Worm (Caenorhabditis elegans): ENCODE measurements around the gene igdb-3.
A peak's percentile ranks its signal among the peaks of the same experiment; 100 is the strongest.

The igdb-3 gene

DNA sequence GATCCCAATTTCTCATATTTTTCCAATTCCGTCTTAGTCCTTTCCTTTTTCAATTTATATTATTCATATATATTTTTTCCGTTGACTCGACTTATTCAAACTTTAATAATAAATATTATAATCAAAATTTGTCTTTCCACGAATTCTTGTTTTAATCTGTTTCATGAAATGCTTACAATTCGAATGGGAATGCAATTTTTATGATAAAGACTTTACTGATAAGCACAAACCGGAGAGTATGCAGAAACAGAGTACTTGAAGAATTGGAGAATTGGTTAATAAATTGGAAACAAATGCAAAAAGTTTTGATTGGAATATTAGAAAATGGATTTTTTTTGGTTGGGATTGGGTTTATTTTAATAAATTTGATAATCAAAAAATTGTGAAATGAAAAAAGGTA, 23.0 kb downstream of the igdb-3 start:
- peak; percentile 28 for TF ChIP-seq elt-2 (tag; optimal IDR thresholded peaks at IDR 0.05)
- no peak for TF ChIP-seq hlh-15 (tag; optimal IDR thresholded peaks at IDR 0.05)

DNA sequence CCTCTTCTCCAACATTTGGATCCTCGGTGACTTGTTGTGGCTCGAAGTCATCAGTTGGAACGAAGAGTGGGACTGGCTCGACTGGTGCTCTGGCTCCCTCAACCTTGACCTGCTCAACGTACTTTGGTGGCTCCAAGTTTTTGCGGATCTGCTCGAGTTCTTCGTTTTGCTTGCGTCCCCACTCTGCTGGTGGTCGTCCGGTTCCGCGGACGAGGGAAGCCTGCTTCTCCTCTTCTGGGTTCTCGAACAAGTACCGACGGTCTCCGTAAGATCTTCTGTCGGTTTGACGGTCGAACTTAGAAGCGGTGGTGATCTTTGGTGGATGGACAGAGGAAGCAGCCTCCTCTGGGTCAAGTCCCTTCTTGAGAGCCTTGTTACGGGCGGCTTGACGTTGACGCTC, 23.4 kb downstream of the igdb-3 start:
- TF ChIP-seq ttx-3 (tag; optimal IDR thresholded peaks at IDR 0.05) (no peak), C08G9.2 (tag; optimal IDR thresholded peaks at IDR 0.05) (no peak), pax-1 (tag; optimal IDR thresholded peaks at IDR 0.05) (no peak), dmd-4 (tag; optimal IDR thresholded peaks at IDR 0.05; ENCODE audit: borderline replicate concordance) (no peak), F13H6.1 (tag; optimal IDR thresholded peaks at IDR 0.05) (no peak), tbx-2 (tag; optimal IDR thresholded peaks at IDR 0.05) (no peak), unc-55 (GFP tag; optimal IDR thresholded peaks at IDR 0.05) (no peak), ceh-34 (tag; optimal IDR thresholded peaks at IDR 0.05) (no peak), lin-11 (tag; optimal IDR thresholded peaks at IDR 0.05) (no peak), T23F11.4 (GFP tag; optimal IDR thresholded peaks at IDR 0.05) (no peak), ceh-9 (tag; optimal IDR thresholded peaks at IDR 0.05) (no peak), pat-9 (tag; optimal IDR thresholded peaks at IDR 0.05) (no peak), elt-4 (tag; optimal IDR thresholded peaks at IDR 0.05) (no peak)

DNA sequence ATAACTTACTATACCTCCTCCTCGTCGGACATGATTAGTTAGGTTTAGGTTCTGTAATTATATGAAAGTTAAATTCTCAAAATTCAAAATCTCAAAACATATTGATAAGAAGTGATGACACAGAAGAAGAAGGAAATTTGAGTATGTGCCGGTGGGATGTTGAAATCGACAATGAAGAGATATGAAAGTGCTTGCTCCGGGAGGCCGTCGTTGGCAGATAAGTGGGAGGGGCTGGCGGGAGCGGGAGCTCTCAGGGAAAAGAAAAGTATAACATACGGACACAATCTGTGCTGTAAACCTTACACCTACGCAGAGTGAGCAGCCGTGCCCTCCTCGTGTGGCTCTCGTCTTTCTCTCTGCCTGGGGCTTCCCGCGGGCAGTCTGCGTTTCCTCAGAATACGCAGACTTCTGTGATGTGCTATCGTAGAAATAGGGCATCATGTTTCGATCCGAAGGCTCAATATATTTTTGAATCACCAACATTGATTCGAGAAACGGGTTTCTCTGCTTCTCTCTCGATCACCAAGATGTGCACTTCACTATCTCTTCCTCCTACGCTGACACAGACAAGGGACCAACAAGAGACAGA, 25.0 kb downstream of the igdb-3 start, which contains the start of gene mup-2:
Gene mup-2, minus strand, starts transcription at position 51 of the 589 bp plus-strand sequence.
- TF ChIP-seq mec-3 (tag; optimal IDR thresholded peaks at IDR 0.05; ENCODE audit: borderline replicate concordance) (no peak), nfya-1 (tag; optimal IDR thresholded peaks at IDR 0.05) (peak; percentile 19), syd-9 (tag; optimal IDR thresholded peaks at IDR 0.05) (peak; percentile 32), ztf-16 (tag; optimal IDR thresholded peaks at IDR 0.05) (no peak), elt-4 (tag; optimal IDR thresholded peaks at IDR 0.05) (no peak), ceh-34 (tag; optimal IDR thresholded peaks at IDR 0.05) (peak; percentile 74), fkh-6 (tag; optimal IDR thresholded peaks at IDR 0.05) (no peak), eyg-1 (tag; optimal IDR thresholded peaks at IDR 0.05) (no peak), F13H6.1 (tag; optimal IDR thresholded peaks at IDR 0.05) (peak; percentile 15), rnt-1 (tag; optimal IDR thresholded peaks at IDR 0.05) (peak; percentile 43), hlh-8 (tag; optimal IDR thresholded peaks at IDR 0.05) (peak; percentile 45), odd-2 (tag; optimal IDR thresholded peaks at IDR 0.05) (no peak), ceh-14 (tag; optimal IDR thresholded peaks at IDR 0.05) (peak; percentile 24), dmd-4 (tag; optimal IDR thresholded peaks at IDR 0.05; ENCODE audit: borderline replicate concordance) (no peak), pha-4 (tag; optimal IDR thresholded peaks at IDR 0.05) (no peak), unc-42 (tag; optimal IDR thresholded peaks at IDR 0.05) (no peak), ceh-18 (tag; optimal IDR thresholded peaks at IDR 0.05) (peak; percentile 89), pat-9 (tag; optimal IDR thresholded peaks at IDR 0.05) (peak; percentile 45), tbx-2 (tag; optimal IDR thresholded peaks at IDR 0.05) (no peak)

DNA sequence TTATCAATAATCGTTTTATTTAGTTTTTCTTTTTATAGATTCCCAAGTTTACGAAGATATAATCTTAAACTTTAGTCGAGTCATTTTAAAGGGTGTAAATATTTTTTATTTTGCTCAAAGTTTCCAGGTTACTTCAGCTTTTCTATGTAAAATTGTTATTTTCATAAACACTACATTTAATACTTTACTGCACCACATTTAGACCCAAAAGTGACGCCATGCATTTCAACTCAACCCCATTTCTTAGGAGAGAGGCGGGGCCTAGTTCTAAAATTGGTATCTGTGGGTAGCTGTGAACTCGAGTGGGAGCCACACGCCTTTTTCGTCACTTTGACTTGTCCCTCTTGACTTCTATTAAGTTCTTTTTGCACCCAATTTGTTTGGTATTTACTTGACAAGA, 27.3 kb downstream of the igdb-3 start, which contains the start of gene T22E5.1:
Gene T22E5.1, plus strand, starts transcription at position 301 of the 400 bp plus-strand sequence.
- TF ChIP-seq ceh-45 (GFP tag; IDR thresholded peaks at IDR 0.05), result no peak
- no peak for TF ChIP-seq ceh-30 (tag; optimal IDR thresholded peaks at IDR 0.05)

DNA sequence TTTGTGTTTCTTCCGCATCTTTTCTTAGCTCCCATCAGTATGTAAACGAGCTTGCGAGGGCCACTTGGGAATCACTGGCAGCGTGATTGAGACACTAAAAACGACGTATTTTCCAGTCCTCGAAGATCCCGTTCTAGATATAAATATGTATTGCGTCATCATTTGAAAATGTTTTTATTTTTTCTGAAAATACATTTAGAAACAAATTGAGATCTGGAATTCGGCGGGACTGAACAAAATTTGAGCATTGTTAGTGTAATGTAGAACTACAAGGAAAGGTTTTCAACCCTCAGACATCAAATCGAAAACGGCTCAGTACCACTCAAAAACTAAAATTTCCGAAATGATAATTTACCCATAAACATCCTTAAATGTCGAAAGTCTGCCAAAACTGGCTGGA, 28.3 kb downstream of the igdb-3 start:
- TF ChIP-seq unc-86 (tag; optimal IDR thresholded peaks at IDR 0.05), result no peak
- TF ChIP-seq Y22D7AL.16 (tag; optimal IDR thresholded peaks at IDR 0.05), result no peak
- TF ChIP-seq pha-4 (tag; optimal IDR thresholded peaks at IDR 0.05), result no peak
- TF ChIP-seq pat-9 (tag; optimal IDR thresholded peaks at IDR 0.05), result no peak
- no peak for TF ChIP-seq K02D7.2 (tag; optimal IDR thresholded peaks at IDR 0.05)
- TF ChIP-seq ref-2 (tag; optimal IDR thresholded peaks at IDR 0.05), result no peak
- TF ChIP-seq lin-11 (tag; optimal IDR thresholded peaks at IDR 0.05), result no peak
- TF ChIP-seq eyg-1 (tag; optimal IDR thresholded peaks at IDR 0.05), result no peak
- TF ChIP-seq ceh-22 (tag; optimal IDR thresholded peaks at IDR 0.05), result no peak
- TF ChIP-seq pag-3 (tag; optimal IDR thresholded peaks at IDR 0.05; ENCODE audit: borderline replicate concordance), result no peak
- no peak for TF ChIP-seq ama-1 (optimal IDR thresholded peaks at IDR 0.05)
- no peak for TF ChIP-seq K09A11.1 (tag; optimal IDR thresholded peaks at IDR 0.05; ENCODE audit: insufficient read depth)
- no peak for TF ChIP-seq madf-2 (tag; optimal IDR thresholded peaks at IDR 0.05)
